Worm (Caenorhabditis elegans): Measurements from ENCODE around the gene F53C11.9.

F53C11.9 gene

DNA sequence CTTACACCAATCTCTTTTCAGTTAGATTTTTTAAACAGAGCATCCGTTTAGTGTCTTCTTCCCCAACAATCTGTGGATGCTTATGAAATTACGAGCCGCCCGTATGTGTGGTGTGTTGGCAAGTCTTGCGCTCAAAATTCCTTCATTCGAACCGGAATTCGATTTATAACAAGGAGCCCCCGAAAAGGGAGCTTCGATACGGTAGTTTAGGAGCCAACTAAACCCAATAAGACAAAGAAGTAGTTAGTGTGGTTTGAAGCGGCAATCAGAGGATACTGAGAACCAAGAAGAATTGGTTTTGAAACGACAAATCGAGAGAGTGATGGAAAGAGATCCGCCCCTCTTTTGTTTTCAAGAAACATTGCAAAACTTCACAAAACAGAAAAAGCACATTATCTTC is 34.5 kb downstream of the F53C11.9 start:
- TF ChIP-seq lin-14 (GFP tag; optimal IDR thresholded peaks at IDR 0.05) (peak; percentile 48), nhr-20 (tag; optimal IDR thresholded peaks at IDR 0.05) (no peak), efl-1 (optimal IDR thresholded peaks at IDR 0.05) (no peak), efl-1 (GFP tag; optimal IDR thresholded peaks at IDR 0.05 in 1 of 2) (peak in 1 of 2 experiments; percentile 46), unc-30 (tag; optimal IDR thresholded peaks at IDR 0.05) (no peak), swsn-7 (tag; optimal IDR thresholded peaks at IDR 0.05) (no peak)

DNA sequence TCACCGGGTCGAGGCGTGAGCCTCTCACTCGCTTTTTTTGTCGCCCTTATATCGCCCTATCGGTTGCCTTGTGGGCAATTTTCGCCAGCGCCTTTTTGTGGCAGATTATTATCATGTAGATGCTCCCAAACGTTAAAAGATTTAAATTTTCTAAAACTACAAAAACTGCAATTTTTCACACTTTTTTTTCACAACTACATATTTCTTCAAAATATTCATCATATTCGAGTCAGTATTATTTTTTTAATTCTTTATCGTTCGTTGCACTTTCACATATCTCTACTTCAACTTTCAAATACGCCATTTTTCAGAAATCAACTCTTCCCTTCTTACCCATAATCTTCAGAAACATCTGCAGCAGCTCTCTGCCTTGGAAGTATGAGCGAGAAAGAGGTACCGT is 35.1 kb downstream of the F53C11.9 start, which contains the start of gene ceh-24:
ceh-24 (plus strand) TSS at position 301 of the 400 bp plus-strand sequence.
- TF ChIP-seq ets-5 (GFP tag; IDR thresholded peaks at IDR 0.05) (no peak), nhr-12 (tag; optimal IDR thresholded peaks at IDR 0.05) (no peak), ceh-88 (GFP tag; IDR thresholded peaks at IDR 0.05) (no peak), mab-9 (GFP tag; IDR thresholded peaks at IDR 0.05) (no peak), C04F5.9 (tag; optimal IDR thresholded peaks at IDR 0.05) (no peak), isw-1 (GFP tag; IDR thresholded peaks at IDR 0.05) (no peak), swsn-7 (tag; optimal IDR thresholded peaks at IDR 0.05) (no peak), blmp-1 (tag; optimal IDR thresholded peaks at IDR 0.05) (no peak), mep-1 (tag; optimal IDR thresholded peaks at IDR 0.05) (no peak), nhr-28 (tag; optimal IDR thresholded peaks at IDR 0.05) (no peak), lin-13 (GFP tag; optimal IDR thresholded peaks at IDR 0.05) (no peak), C34B4.2 (tag; optimal IDR thresholded peaks at IDR 0.05) (no peak), tlp-1 (tag; optimal IDR thresholded peaks at IDR 0.05) (no peak), xbp-1 (tag; optimal IDR thresholded peaks at IDR 0.05) (no peak), sox-4 (tag; optimal IDR thresholded peaks at IDR 0.05) (no peak), zag-1 (tag; optimal IDR thresholded peaks at IDR 0.05) (no peak), vab-15 (tag; optimal IDR thresholded peaks at IDR 0.05) (no peak), unc-62 (GFP tag; optimal IDR thresholded peaks at IDR 0.05) (no peak), ama-1 (optimal IDR thresholded peaks at IDR 0.05) (no peak), lin-39 (tag; optimal IDR thresholded peaks at IDR 0.05) (no peak)

DNA sequence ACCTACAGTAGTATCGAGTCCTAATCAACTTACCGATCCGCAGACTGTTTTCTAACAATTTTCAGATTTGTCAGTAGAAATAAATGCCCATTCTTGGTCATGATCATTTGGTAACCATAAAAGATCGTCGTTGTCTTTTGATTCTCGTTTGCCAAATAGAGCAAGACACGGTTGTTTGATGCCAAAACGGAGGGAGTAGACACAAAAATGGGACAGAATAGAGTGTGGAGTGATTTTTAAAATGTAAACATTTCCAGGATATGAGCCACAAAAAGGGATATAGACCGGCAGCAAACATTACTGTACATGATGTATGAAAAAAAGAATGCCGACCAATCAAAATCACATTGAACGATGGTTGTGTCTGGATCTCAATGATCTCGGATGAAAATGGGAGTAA is 39.1 kb downstream of the F53C11.9 start, which contains the start of gene F55B12.2:
F55B12.2 (minus strand) TSS at position 101 of the 400 bp plus-strand sequence.
- no peak for TF ChIP-seq lir-3 (tag; optimal IDR thresholded peaks at IDR 0.05; ENCODE audit: poor library complexity)
- no peak for TF ChIP-seq ceh-63 (GFP tag; optimal IDR thresholded peaks at IDR 0.05)
- no peak for TF ChIP-seq dsc-1 (tag; optimal IDR thresholded peaks at IDR 0.05)
- no peak for TF ChIP-seq egl-27 (tag; optimal IDR thresholded peaks at IDR 0.05)
- no peak for TF ChIP-seq pag-3 (tag; optimal IDR thresholded peaks at IDR 0.05; ENCODE audit: borderline replicate concordance, insufficient read depth)
- no peak for TF ChIP-seq C16A3.4 (tag; optimal IDR thresholded peaks at IDR 0.05)
- TF ChIP-seq mab-9 (GFP tag; IDR thresholded peaks at IDR 0.05) = no peak
- no peak for TF ChIP-seq nhr-19 (GFP tag; conservative IDR thresholded peaks at IDR 0.05)
- TF ChIP-seq nhr-77 (tag; optimal IDR thresholded peaks at IDR 0.05) = no peak
- no peak for TF ChIP-seq swsn-7 (tag; optimal IDR thresholded peaks at IDR 0.05)
- no peak for TF ChIP-seq unc-62 (GFP tag; optimal IDR thresholded peaks at IDR 0.05)
- TF ChIP-seq C04F5.9 (tag; optimal IDR thresholded peaks at IDR 0.05) = no peak

DNA sequence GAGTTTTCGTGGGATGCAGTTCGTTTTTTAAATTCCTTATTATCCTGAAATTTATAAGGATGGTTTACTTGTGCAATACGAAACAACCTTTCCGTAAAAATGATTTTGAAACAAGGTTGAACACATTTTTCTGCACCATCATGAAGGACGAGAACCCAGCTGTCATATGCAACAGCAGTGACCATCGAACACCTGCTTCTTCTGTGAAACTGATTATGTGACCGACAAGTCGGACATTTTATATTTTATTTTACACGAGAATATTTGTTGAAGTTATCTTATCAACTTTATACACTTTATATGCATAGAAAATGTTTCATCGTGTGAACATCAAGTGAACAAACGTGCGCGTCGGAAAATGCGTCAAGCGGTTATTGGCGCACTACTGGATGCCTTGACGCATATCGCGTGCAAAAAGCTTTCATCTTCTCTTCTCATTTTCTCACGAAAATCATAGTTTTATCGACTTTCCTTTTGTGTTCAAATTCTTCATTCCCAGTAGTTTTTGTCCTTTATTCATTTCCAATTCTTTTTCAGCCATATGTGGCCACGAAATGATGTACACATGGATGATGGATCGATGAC is 41.1 kb downstream of the F53C11.9 start, which contains the start of gene sel-10:
sel-10 (plus strand) TSS at position 538 of the 585 bp plus-strand sequence.
- TF ChIP-seq mdl-1 (tag; optimal IDR thresholded peaks at IDR 0.05) (peak in 1 of 2 experiments; percentile 73), unc-98 (GFP tag; IDR thresholded peaks at IDR 0.05) (no peak), pqm-1 (tag; optimal IDR thresholded peaks at IDR 0.05) (no peak), nhr-90 (tag; optimal IDR thresholded peaks at IDR 0.05; ENCODE audit: poor library complexity) (peak; percentile 79), C34B4.2 (tag; optimal IDR thresholded peaks at IDR 0.05) (no peak), nhr-77 (tag; optimal IDR thresholded peaks at IDR 0.05) (peak; percentile 55), dsc-1 (tag; optimal IDR thresholded peaks at IDR 0.05) (peak; percentile 80), xbp-1 (tag; optimal IDR thresholded peaks at IDR 0.05) (peak; percentile 75), nhr-85 (tag) (peak; percentile 90), hlh-17 (GFP tag; optimal IDR thresholded peaks at IDR 0.05; ENCODE audit: borderline replicate concordance) (no peak), unc-30 (tag; optimal IDR thresholded peaks at IDR 0.05) (no peak), hlh-4 (tag; optimal IDR thresholded peaks at IDR 0.05) (no peak), lin-35 (GFP tag; optimal IDR thresholded peaks at IDR 0.05) (peak; percentile 78 to 84), lin-14 (GFP tag; optimal IDR thresholded peaks at IDR 0.05) (peak; percentile 88), nhr-84 (tag; optimal IDR thresholded peaks at IDR 0.05) (no peak), lin-13 (GFP tag; optimal IDR thresholded peaks at IDR 0.05) (peak; percentile 65), ets-5 (GFP tag; IDR thresholded peaks at IDR 0.05) (no peak), alr-1 (tag; optimal IDR thresholded peaks at IDR 0.05; ENCODE audit: borderline replicate concordance) (no peak), unc-130 (tag; optimal IDR thresholded peaks at IDR 0.05) (peak; percentile 80), C16A3.4 (tag; optimal IDR thresholded peaks at IDR 0.05) (peak; percentile 78), grh-1 (GFP tag; IDR thresholded peaks at IDR 0.05) (peak; percentile 15; the same call in 1 of the 2 replicates), nhr-19 (GFP tag; conservative IDR thresholded peaks at IDR 0.05) (peak; percentile 82), fkh-10 (GFP tag; optimal IDR thresholded peaks at IDR 0.05) (no peak)
